Worm (Caenorhabditis elegans): ENCODE data around the gene lit-1.

lit-1 gene

ce11 chrIII:13701691-13702090 is at the start of gene lit-1:
lit-1 (plus strand) TSS chrIII:13701991.
- TF ChIP-seq W03F9.2 (tag; optimal IDR thresholded peaks at IDR 0.05) (no peak), him-1 (tag; optimal IDR thresholded peaks at IDR 0.05) (no peak), dao-5 (tag; optimal IDR thresholded peaks at IDR 0.05) (no peak)

DNA sequence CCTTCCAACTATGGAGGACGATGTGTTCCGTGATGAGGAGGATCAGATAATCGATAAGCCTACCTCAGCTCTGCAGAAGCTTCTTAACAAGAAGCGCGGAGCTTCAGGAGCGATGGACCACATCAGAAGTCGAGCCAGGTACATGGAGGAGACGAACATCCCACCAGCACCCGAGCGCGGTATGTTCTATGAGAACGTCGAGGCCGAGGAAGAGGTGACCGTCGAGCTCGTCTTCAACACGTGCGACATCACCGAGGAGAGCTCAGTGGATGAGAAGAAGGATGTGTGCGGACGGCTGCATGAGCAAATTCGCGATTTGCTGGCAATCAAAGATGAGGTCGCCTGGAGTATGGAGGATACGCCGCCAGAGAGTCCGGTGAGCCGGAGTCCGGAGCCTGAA is 49.8 kb upstream of the lit-1 start:
- TF ChIP-seq dao-5 (tag; optimal IDR thresholded peaks at IDR 0.05) (no peak), him-1 (tag; optimal IDR thresholded peaks at IDR 0.05) (no peak), W03F9.2 (tag; optimal IDR thresholded peaks at IDR 0.05) (no peak)

DNA sequence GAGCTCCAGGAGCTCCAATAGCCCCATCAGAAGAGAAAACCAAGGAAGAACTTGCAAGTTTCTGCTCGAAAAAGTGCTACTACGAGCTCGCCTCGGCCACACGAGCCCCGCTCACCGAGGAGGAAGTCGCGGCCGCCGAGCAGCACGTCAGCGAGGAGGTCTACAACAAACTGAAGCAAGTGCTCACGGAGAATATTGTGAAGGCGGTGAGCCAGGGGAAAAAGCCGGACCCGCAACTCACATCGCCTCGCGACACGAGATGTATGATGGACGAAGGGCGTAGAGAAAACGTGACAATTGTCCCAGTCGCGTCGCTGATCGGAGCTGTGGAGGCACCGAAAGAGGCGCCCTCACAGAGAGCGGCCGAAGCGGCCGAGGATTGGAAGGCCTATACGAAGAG is 49.1 kb upstream of the lit-1 start:
- TF ChIP-seq W03F9.2 (tag; optimal IDR thresholded peaks at IDR 0.05) = no peak
- no peak for TF ChIP-seq dao-5 (tag; optimal IDR thresholded peaks at IDR 0.05)
- TF ChIP-seq him-1 (tag; optimal IDR thresholded peaks at IDR 0.05) = no peak

DNA sequence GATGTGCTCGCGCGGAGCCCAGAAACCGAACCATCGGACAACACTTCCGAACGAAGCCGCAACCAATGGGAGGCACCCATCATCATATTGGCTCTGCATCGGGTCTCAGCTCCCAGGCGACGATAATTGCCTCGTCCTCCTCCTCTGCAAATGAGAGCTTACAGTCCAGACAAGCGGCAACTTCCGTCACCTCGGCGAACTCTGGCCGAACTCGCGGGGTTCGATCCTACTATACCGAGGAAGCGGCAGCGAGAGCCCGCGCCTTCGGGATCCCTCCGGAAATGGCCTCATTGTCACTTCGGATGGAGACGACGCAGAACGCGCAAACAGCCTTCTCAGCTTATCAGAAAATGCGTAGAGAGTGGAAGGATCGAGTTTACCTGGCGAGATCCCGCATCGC is 46.8 kb upstream of the lit-1 start:
- TF ChIP-seq dao-5 (tag; optimal IDR thresholded peaks at IDR 0.05) (no peak), W03F9.2 (tag; optimal IDR thresholded peaks at IDR 0.05) (no peak), him-1 (tag; optimal IDR thresholded peaks at IDR 0.05) (no peak)

- TF ChIP-seq him-1 (tag; optimal IDR thresholded peaks at IDR 0.05) (no peak), W03F9.2 (tag; optimal IDR thresholded peaks at IDR 0.05) (no peak), dao-5 (tag; optimal IDR thresholded peaks at IDR 0.05) (no peak)
Measured at ce11 chrIII:13656680-13657079, 45.1 kb upstream of the lit-1 start.

DNA sequence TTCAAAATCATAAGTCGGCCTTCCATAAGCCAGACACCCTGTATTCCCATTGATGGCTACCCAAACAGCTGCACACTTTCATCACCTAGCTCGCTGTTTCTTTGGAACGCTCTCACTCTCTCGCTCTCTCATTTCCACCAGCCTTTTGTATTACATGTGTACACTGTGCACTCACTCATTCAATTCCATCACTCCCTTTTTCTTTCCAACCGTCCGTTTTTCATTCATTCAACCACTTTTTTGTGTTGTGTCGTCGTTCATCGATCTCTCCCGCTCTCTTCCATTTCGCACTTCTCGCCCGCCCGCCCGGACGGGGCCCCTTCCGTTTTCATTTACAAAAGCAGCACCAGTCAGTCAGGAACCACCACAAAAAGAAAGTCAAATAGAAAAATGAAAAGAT is 43.8 kb upstream of the lit-1 start:
- TF ChIP-seq W03F9.2 (tag; optimal IDR thresholded peaks at IDR 0.05) (no peak), dao-5 (tag; optimal IDR thresholded peaks at IDR 0.05) (no peak), him-1 (tag; optimal IDR thresholded peaks at IDR 0.05) (no peak)

ce11 chrIII:13659028-13659427 is 42.8 kb upstream of the lit-1 start:
- TF ChIP-seq him-1 (tag; optimal IDR thresholded peaks at IDR 0.05) (no peak), dao-5 (tag; optimal IDR thresholded peaks at IDR 0.05) (no peak), W03F9.2 (tag; optimal IDR thresholded peaks at IDR 0.05) (no peak)

ce11 chrIII:13660123-13660522 is 41.7 kb upstream of the lit-1 start:
- TF ChIP-seq dao-5 (tag; optimal IDR thresholded peaks at IDR 0.05) = no peak
- no peak for TF ChIP-seq him-1 (tag; optimal IDR thresholded peaks at IDR 0.05)

ce11 chrIII:13666406-13666805 is 35.4 kb upstream of the lit-1 start:
- no peak for TF ChIP-seq dao-5 (tag; optimal IDR thresholded peaks at IDR 0.05)
- TF ChIP-seq W03F9.2 (tag; optimal IDR thresholded peaks at IDR 0.05) = no peak
- no peak for TF ChIP-seq him-1 (tag; optimal IDR thresholded peaks at IDR 0.05)

DNA sequence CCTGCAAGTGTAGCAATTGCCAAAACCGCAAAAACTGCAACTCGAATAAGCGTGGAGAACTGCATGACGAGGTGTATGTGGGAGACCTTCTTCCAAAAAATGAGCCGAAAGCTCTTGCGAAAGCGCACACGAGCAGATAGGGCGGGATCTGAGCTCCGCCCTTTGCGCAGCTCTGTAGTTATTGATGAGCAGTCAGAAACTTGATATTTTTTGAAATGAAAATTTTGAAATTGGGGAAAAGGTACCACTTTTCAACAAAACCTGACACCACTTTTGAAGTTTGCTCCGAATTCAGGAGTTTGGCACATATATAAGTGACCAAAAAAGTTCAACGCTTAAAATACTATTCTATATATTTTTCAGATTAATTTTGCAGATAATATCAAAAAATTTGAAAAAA is 34.1 kb upstream of the lit-1 start, which contains the start of gene flp-15:
Gene flp-15, minus strand, starts transcription at position 101 of the 400 bp plus-strand sequence.
- TF ChIP-seq dao-5 (tag; optimal IDR thresholded peaks at IDR 0.05) = no peak
- TF ChIP-seq him-1 (tag; optimal IDR thresholded peaks at IDR 0.05) = no peak
- TF ChIP-seq W03F9.2 (tag; optimal IDR thresholded peaks at IDR 0.05) = no peak

- TF ChIP-seq dao-5 (tag; optimal IDR thresholded peaks at IDR 0.05) (no peak), him-1 (tag; optimal IDR thresholded peaks at IDR 0.05) (no peak), W03F9.2 (tag; optimal IDR thresholded peaks at IDR 0.05) (no peak)
Measured at ce11 chrIII:13669519-13669918, 32.3 kb upstream of the lit-1 start.

DNA sequence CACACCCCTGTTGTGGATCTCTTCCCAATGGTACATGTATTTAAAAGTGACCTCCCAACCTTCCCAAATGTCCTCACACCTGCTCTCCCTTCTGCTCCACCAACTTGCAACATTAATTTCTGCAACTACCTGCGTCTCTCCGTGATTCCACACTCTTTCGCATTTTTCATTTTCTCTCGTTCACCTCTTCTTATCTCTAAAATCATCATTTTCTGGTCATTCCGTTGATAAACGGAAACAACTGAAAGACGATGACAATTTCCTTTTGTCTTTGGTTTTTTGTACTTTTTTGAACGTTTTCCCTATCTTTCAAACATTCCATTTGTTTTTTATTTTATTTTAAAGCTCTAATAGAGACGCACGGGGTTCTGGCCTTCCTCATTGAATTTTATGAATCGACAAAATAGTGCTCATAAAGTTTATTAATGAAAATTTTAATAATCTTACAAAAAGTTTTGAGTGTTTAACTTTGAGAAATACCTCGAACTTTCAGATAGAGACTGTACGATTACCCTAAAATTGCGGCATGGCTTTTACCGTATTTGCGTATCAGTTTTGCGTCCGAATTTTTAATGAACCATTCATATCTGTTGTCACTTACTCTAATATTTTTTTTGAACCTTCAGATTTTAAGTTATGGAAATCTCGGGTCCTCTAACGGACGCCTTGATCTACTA is 29.0 kb upstream of the lit-1 start, which contains the start of gene aqp-11:
Gene aqp-11, plus strand, starts transcription at position 627 of the 677 bp plus-strand sequence.
- TF ChIP-seq him-1 (tag; optimal IDR thresholded peaks at IDR 0.05) = no peak
- TF ChIP-seq dao-5 (tag; optimal IDR thresholded peaks at IDR 0.05) = no peak
- no peak for TF ChIP-seq W03F9.2 (tag; optimal IDR thresholded peaks at IDR 0.05)

ce11 chrIII:13678761-13679495 is 22.9 kb upstream of the lit-1 start, which contains the start of gene sid-2:
sid-2 (plus strand) TSS chrIII:13679445.
- no peak for TF ChIP-seq him-1 (tag; optimal IDR thresholded peaks at IDR 0.05)
- TF ChIP-seq W03F9.2 (tag; optimal IDR thresholded peaks at IDR 0.05) = no peak
- TF ChIP-seq dao-5 (tag; optimal IDR thresholded peaks at IDR 0.05) = no peak

ce11 chrIII:13682019-13682418 is 19.8 kb upstream of the lit-1 start:
- TF ChIP-seq W03F9.2 (tag; optimal IDR thresholded peaks at IDR 0.05) (no peak), him-1 (tag; optimal IDR thresholded peaks at IDR 0.05) (no peak), dao-5 (tag; optimal IDR thresholded peaks at IDR 0.05) (no peak)

All from whole organism, L4/young adult.